Fruit fly (Drosophila melanogaster): ENCODE measurements around the gene Cog4.
A peak's percentile ranks its signal among the peaks of the same experiment; 100 is the strongest.

Cog4 gene

DNA sequence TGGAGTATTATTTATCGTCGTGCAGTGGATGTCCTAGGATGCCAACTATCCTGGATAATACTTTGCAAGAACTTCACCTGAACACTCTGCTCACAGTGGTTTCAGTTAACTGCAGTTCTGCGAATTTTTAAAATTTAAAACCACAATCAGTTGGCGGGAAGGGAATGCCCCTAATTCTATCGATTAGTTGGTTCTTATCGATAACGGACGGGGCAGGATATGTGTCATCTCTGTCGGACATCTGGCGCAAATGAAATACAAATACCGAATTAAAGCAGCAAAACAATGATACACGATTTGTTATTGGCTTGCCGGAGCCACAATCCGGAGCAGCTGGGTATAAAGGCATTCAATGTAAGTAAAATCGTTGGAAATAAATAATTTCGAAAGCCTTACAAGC, 5.3 kb downstream of the Cog4 start, which contains the start of gene Grip75 (continued):
- TF ChIP-seq CG6791 (GFP tag; IDR thresholded peaks at IDR 0.05; ENCODE audit: partially characterized antibody): peak; percentile 75
- TF ChIP-seq cg (GFP tag; optimal IDR thresholded peaks at IDR 0.05): no peak
- peak; percentile 32 for TF ChIP-seq twi (tag; optimal IDR thresholded peaks at IDR 0.05)
- TF ChIP-seq CG6689 (GFP tag; IDR thresholded peaks at IDR 0.05): no peak

DNA sequence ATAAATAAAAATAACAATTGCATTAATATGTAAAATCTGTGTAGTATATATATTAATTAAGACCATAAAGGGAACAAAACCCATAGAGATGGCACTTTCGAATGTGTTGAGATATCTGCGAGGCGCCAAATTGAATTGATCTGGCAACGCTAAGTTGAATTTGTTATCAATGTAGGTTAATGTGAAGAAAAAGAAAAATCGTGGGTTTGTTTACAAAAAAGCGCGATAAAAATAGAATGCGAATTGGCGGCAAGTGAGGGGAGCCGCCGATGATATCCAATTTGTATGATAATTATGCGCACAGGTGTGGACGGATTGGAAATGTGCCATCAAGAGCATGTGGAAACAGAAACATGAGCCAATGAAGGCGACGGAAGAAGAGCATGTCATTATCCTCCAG, 8.6 kb downstream of the Cog4 start:
- TF ChIP-seq nom (GFP tag; optimal IDR thresholded peaks at IDR 0.05) (peak; percentile 2), HmgD (GFP tag; optimal IDR thresholded peaks at IDR 0.05) (peak; percentile 4), stwl (tag; optimal IDR thresholded peaks at IDR 0.05) (peak; percentile 75), nerfin-2 (GFP tag; IDR thresholded peaks at IDR 0.05; ENCODE audit: partially characterized antibody) (peak; percentile 11; the same call in 1 of the 2 replicates), CG30403 (GFP tag; optimal IDR thresholded peaks at IDR 0.05) (no peak), CG2875 (GFP tag; optimal IDR thresholded peaks at IDR 0.05) (no peak), exex (tag; optimal IDR thresholded peaks at IDR 0.05) (peak; percentile 75), CG2116 (GFP tag; optimal IDR thresholded peaks at IDR 0.05) (peak; percentile 39), CG9609 (GFP tag; optimal IDR thresholded peaks at IDR 0.05) (no peak), CG10267 (tag; optimal IDR thresholded peaks at IDR 0.05) (peak; percentile 1), ab (GFP tag; optimal IDR thresholded peaks at IDR 0.05) (no peak), insv (GFP tag; optimal IDR thresholded peaks at IDR 0.05) (no peak), HLH4C (GFP tag; IDR thresholded peaks at IDR 0.05; ENCODE audit: partially characterized antibody) (peak; percentile 21; the same call in 1 of the 3 replicates), HLHmδ (GFP tag; optimal IDR thresholded peaks at IDR 0.05) (no peak), Jarid2 (GFP tag; optimal IDR thresholded peaks at IDR 0.05) (no peak), MBD-R2 (GFP tag; IDR thresholded peaks at IDR 0.05) (peak; percentile 34; the same call in 1 of the 2 replicates), Camta (GFP tag; optimal IDR thresholded peaks at IDR 0.05) (no peak), pzg (GFP tag; optimal IDR thresholded peaks at IDR 0.05) (peak; percentile 58), Ets65A (GFP tag) (peak; percentile 42), Opbp (GFP tag; IDR thresholded peaks at IDR 0.05; ENCODE audit: partially characterized antibody) (peak; percentile 23; the same call in 1 of the 3 replicates), knrl (GFP tag; IDR thresholded peaks at IDR 0.05; ENCODE audit: partially characterized antibody) (peak; percentile 6; the same call in 1 of the 3 replicates), CTCF (GFP tag; optimal IDR thresholded peaks at IDR 0.05) (peak; percentile 29), Sry-δ (GFP tag; optimal IDR thresholded peaks at IDR 0.05) (peak; percentile 80), ato (GFP tag; IDR thresholded peaks at IDR 0.05; ENCODE audit: partially characterized antibody) (0 out of 2 replicates have a peak, but pooled peaks have one; percentile 14), wek (GFP tag; optimal IDR thresholded peaks at IDR 0.05) (peak; percentile 8), CG17385 (GFP tag; optimal IDR thresholded peaks at IDR 0.05) (peak; percentile 41), CG8359 (GFP tag; optimal IDR thresholded peaks at IDR 0.05; ENCODE audit: borderline replicate concordance) (no peak), sim (GFP tag; IDR thresholded peaks at IDR 0.05) (no peak), CG11398 (GFP tag; optimal IDR thresholded peaks at IDR 0.05) (no peak), Chrac-16 (GFP tag; optimal IDR thresholded peaks at IDR 0.05) (no peak), CG1603 (tag; optimal IDR thresholded peaks at IDR 0.05) (peak; percentile 52), HmgZ (tag; optimal IDR thresholded peaks at IDR 0.05) (peak; percentile 26), CG6791 (GFP tag; IDR thresholded peaks at IDR 0.05; ENCODE audit: partially characterized antibody) (peak; percentile 42; the same call in 1 of the 3 replicates), bbx (GFP tag; IDR thresholded peaks at IDR 0.05; ENCODE audit: partially characterized antibody) (peak; percentile 73), lbe (GFP tag; optimal IDR thresholded peaks at IDR 0.05) (peak; percentile 49), CG15514 (GFP tag; optimal IDR thresholded peaks at IDR 0.05) (peak; percentile 94), trem (tag; optimal IDR thresholded peaks at IDR 0.05) (peak; percentile 63), gcm2 (GFP tag; optimal IDR thresholded peaks at IDR 0.05) (no peak), CG17359 (tag; optimal IDR thresholded peaks at IDR 0.05) (peak; percentile 19), slp2 (GFP tag; optimal IDR thresholded peaks at IDR 0.05) (no peak), ci (GFP tag; IDR thresholded peaks at IDR 0.05) (0 out of 3 replicates have a peak, but pooled peaks have one; percentile 28), schlank (tag; optimal IDR thresholded peaks at IDR 0.05) (no peak), Ets97D (GFP tag; optimal IDR thresholded peaks at IDR 0.05) (peak; percentile 18), Fer1 (GFP tag; optimal IDR thresholded peaks at IDR 0.05) (no peak), CG13424 (tag; optimal IDR thresholded peaks at IDR 0.05) (no peak)

Data from whole organism, embryonic.